Worm (Caenorhabditis elegans): ENCODE results near the gene srlf-30.
A peak's percentile ranks its signal among the peaks of the same experiment; 100 is the strongest.

Gene srlf-30

ce11 chrIV:10935336-10935735, 35.2 kb downstream of the srlf-30 start (continued):
- no peak for TF ChIP-seq nhr-84 (tag; optimal IDR thresholded peaks at IDR 0.05)

- TF ChIP-seq nhr-28 (tag; optimal IDR thresholded peaks at IDR 0.05) (no peak), nhr-85 (tag) (peak; percentile 99), lin-35 (GFP tag; optimal IDR thresholded peaks at IDR 0.05) (peak; percentile 84 to 90), unc-86 (tag; optimal IDR thresholded peaks at IDR 0.05) (peak; percentile 96), nhr-20 (tag; optimal IDR thresholded peaks at IDR 0.05) (peak; percentile 99), nhr-71 (tag; optimal IDR thresholded peaks at IDR 0.05) (peak; percentile 100), C04F5.9 (tag; optimal IDR thresholded peaks at IDR 0.05) (peak; percentile 79), tbx-2 (tag; optimal IDR thresholded peaks at IDR 0.05) (peak; percentile 99), nhr-11 (tag; optimal IDR thresholded peaks at IDR 0.05) (peak; percentile 96), skn-1 (tag; optimal IDR thresholded peaks at IDR 0.05) (peak; percentile 88), dpl-1 (GFP tag; optimal IDR thresholded peaks at IDR 0.05) (peak; percentile 78 to 79 (median 78)), nhr-77 (tag; optimal IDR thresholded peaks at IDR 0.05) (peak; percentile 88), ceh-90 (tag; optimal IDR thresholded peaks at IDR 0.05) (no peak), zip-4 (GFP tag; optimal IDR thresholded peaks at IDR 0.05) (peak; percentile 80), F16B12.6 (tag; optimal IDR thresholded peaks at IDR 0.05) (no peak), mep-1 (tag; optimal IDR thresholded peaks at IDR 0.05) (peak; percentile 98), lsy-2 (tag; optimal IDR thresholded peaks at IDR 0.05) (peak; percentile 95 to 96), rnt-1 (tag; optimal IDR thresholded peaks at IDR 0.05) (peak; percentile 96), pqm-1 (tag; optimal IDR thresholded peaks at IDR 0.05) (peak; percentile 36), lin-13 (GFP tag; optimal IDR thresholded peaks at IDR 0.05) (peak; percentile 95), lin-39 (tag; optimal IDR thresholded peaks at IDR 0.05) (peak; percentile 90), efl-1 (optimal IDR thresholded peaks at IDR 0.05) (peak; percentile 89 to 92), efl-1 (GFP tag; optimal IDR thresholded peaks at IDR 0.05 in 1 of 2) (peak; percentile 68 to 97), jun-1 (tag; optimal IDR thresholded peaks at IDR 0.05) (peak; percentile 95), lin-14 (GFP tag; optimal IDR thresholded peaks at IDR 0.05) (peak; percentile 99), hpl-2 (GFP tag; optimal IDR thresholded peaks at IDR 0.05) (peak; percentile 39), pag-3 (tag; optimal IDR thresholded peaks at IDR 0.05; ENCODE audit: borderline replicate concordance, insufficient read depth) (no peak), vab-15 (tag; optimal IDR thresholded peaks at IDR 0.05) (no peak), ets-5 (GFP tag; IDR thresholded peaks at IDR 0.05) (no peak), fkh-8 (tag; optimal IDR thresholded peaks at IDR 0.05) (peak; percentile 92), hlh-17 (GFP tag; optimal IDR thresholded peaks at IDR 0.05; ENCODE audit: borderline replicate concordance) (no peak), nhr-19 (GFP tag; conservative IDR thresholded peaks at IDR 0.05) (peak; percentile 96), lir-3 (tag; optimal IDR thresholded peaks at IDR 0.05; ENCODE audit: poor library complexity) (peak; percentile 91), zag-1 (tag; optimal IDR thresholded peaks at IDR 0.05) (peak; percentile 61), ces-1 (GFP tag; optimal IDR thresholded peaks at IDR 0.05) (no peak), isw-1 (GFP tag; IDR thresholded peaks at IDR 0.05) (peak; percentile 92), hlh-4 (tag; optimal IDR thresholded peaks at IDR 0.05) (no peak), fos-1 (tag; optimal IDR thresholded peaks at IDR 0.05) (peak; percentile 87), ceh-63 (GFP tag; optimal IDR thresholded peaks at IDR 0.05) (no peak), nhr-76 (tag; optimal IDR thresholded peaks at IDR 0.05) (no peak), aly-2 (tag; optimal IDR thresholded peaks at IDR 0.05) (peak; percentile 55), ztf-4 (tag; optimal IDR thresholded peaks at IDR 0.05) (peak; percentile 98), unc-30 (tag; optimal IDR thresholded peaks at IDR 0.05) (no peak), ama-1 (optimal IDR thresholded peaks at IDR 0.05) (peak; percentile 94), lin-15B (tag; optimal IDR thresholded peaks at IDR 0.05) (no peak), aha-1 (tag; optimal IDR thresholded peaks at IDR 0.05) (peak; percentile 71), elt-3 (tag; optimal IDR thresholded peaks at IDR 0.05) (peak in 4 of 6 experiments; percentile 7 to 84 (median 62)), egl-27 (tag; optimal IDR thresholded peaks at IDR 0.05) (peak; percentile 52 to 76), mdl-1 (tag; optimal IDR thresholded peaks at IDR 0.05) (peak; percentile 62 to 98), ceh-82 (tag; optimal IDR thresholded peaks at IDR 0.05) (peak; percentile 90 to 95 (median 94))
Observed at ce11 chrIV:10935853-10936491, 35.8 kb downstream of the srlf-30 start, which contains the start of gene lgg-2. Gene lgg-2 (minus strand): TSS chrIV:10935903.

Data from whole organism, L1 larva.